Fruit fly (Drosophila melanogaster) whole organism, embryonic: ENCODE results near the gene CG44476.

Source experiments
- CG11696 ChIP-seq: fragments of 200-800 bp; sonication (Bioruptor generic); IDR thresholded peaks from 2 replicates; pipeline ENCODE4 v1.3.6; 2022; ENCODE audit warnings: missing biosample characterization, missing genetic modification characterization
- Doc2 ChIP-seq: fragments of 200-800 bp; sonication (Bioruptor generic); IDR thresholded peaks from 2 replicates; pipeline ENCODE4 v1.3.6; 2022; ENCODE audit warnings: missing biosample characterization, missing genetic modification characterization
- Fer3 ChIP-seq: fragments of 200-800 bp; sonication (Bioruptor generic); optimal IDR thresholded peaks from 2 replicates; lab custom pipeline; 2018; ENCODE audit warnings: missing biosample characterization, mild to moderate bottlenecking, missing genetic modification characterization, moderate library complexity
- Hsf ChIP-seq: fragments of 200-800 bp; sonication (Bioruptor generic); optimal IDR thresholded peaks from 3 replicates; lab custom pipeline; 2016; ENCODE audit warnings: missing biosample characterization, missing genetic modification characterization
- Neu2 ChIP-seq: fragments of 200-800 bp; sonication (Bioruptor generic); optimal IDR thresholded peaks from 3 replicates; lab custom pipeline; 2016; ENCODE audit warnings: missing biosample characterization, missing genetic modification characterization, borderline replicate concordance
- Nf-YA ChIP-seq: fragments of 200-800 bp; sonication (Bioruptor generic); IDR thresholded peaks from 2 replicates; pipeline ENCODE4 v1.3.6; 2022; ENCODE audit warnings: missing biosample characterization, missing genetic modification characterization
- ato ChIP-seq: fragments of 200-800 bp; sonication (Bioruptor generic); IDR thresholded peaks from 2 replicates; pipeline ENCODE4 v1.3.6; 2022; ENCODE audit warnings: missing biosample characterization, missing genetic modification characterization; ENCODE audit not compliant: partially characterized antibody
- eyg ChIP-seq: fragments of 200-800 bp; sonication (Bioruptor generic); optimal IDR thresholded peaks from 3 replicates; lab custom pipeline; 2016; ENCODE audit warnings: missing biosample characterization, missing genetic modification characterization

DNA sequence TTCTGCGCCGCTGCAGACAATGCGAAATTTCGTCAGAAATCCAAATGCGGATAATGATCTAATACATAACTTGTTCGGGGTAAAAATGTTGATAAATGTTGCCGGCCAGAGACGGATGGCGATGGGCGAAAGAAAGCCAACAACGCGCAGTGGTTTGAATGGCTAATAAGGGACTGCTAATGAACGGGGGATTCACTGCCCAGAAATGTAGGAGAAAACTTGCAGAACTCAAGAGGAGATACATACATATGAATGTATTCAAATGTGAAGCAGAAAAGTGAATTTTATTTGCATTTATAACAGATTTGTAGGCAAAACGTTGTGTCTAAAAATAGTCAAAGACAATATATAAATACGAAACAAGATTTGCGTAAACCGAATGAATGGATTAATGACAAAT is 32.8 kb upstream of the CG44476 start:
- TF ChIP-seq Doc2 (GFP tag; lab: Robert Waterston, UW) (no peak), Fer3 (tag; lab: Kevin White, UChicago) (no peak), CG11696 (GFP tag; lab: Robert Waterston, UW) (no peak), Neu2 (no peak), eyg (GFP tag; lab: Kevin White, UChicago) (no peak), Nf-YA (GFP tag; lab: Robert Waterston, UW) (no peak), Hsf (GFP tag; lab: Kevin White, UChicago) (no peak), ato (GFP tag; lab: Robert Waterston, UW) (no peak)
